ENCODE assay signal across 4 fruit fly cellular contexts in the genomic region with DNA sequence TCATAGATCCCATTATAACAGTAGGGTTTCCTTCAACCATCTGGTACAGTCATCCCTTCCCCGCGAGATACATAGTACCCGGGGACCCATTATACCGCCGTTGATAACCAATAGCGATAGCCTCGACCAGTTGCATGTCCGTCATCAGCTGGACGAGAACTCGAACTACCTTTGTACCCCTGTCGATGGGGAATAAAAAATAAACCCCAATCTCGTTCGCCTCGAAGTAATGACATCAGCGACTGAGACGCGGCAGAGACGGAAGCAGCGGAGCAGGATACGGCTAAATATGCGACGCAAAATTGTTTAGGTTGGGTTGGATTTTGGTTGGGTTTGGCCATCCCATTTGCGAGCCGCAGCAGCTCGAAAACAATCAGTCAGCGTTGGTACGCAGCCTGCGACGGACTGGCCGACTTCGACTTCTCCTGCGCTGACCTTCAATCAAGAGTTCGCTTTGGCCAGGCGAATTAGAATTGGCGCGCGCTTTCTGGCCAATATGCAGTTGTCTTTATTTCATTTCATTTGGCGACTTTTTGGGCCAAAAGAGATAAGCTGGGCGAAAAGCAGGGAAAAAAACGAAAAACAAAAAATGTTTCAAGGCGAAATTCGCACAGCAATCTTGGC.
A peak's percentile ranks its signal among the peaks of the same experiment; 100 is the strongest.
TF ChIP-seq lines count a peak whose summit lies in the region.

No protein-coding gene starts in this region.

- TF ChIP-seq CTCF in whole organism, embryonic (GFP tag; optimal IDR thresholded peaks at IDR 0.05; lab: Kevin White, UChicago), result no peak

TF ChIP-seq in whole organism, embryonic, 481 proteins besides CTCF, POLR2A, EP300 and RAD21:
- peak; percentile 37 for TF ChIP-seq nom (GFP tag; optimal IDR thresholded peaks at IDR 0.05; lab: Kevin White, UChicago)
- peak; percentile 66 for TF ChIP-seq CG13894 (tag; optimal IDR thresholded peaks at IDR 0.05; lab: Kevin White, UChicago)
- peak; percentile 7 for TF ChIP-seq CG9727 (GFP tag; optimal IDR thresholded peaks at IDR 0.05; lab: Kevin White, UChicago)
- TF ChIP-seq bab2 (GFP tag; optimal IDR thresholded peaks at IDR 0.05; lab: Kevin White, UChicago), result peak; percentile 19
- peak; percentile 4 for TF ChIP-seq jumu (GFP tag; optimal IDR thresholded peaks at IDR 0.05; lab: Kevin White, UChicago)
- peak; percentile 18 for TF ChIP-seq CG13624 (GFP tag; optimal IDR thresholded peaks at IDR 0.05; lab: Kevin White, UChicago)
- no peak for TF ChIP-seq CG3281 (GFP tag; optimal IDR thresholded peaks at IDR 0.05; lab: Kevin White, UChicago)
- TF ChIP-seq CG14965 (GFP tag; optimal IDR thresholded peaks at IDR 0.05; lab: Kevin White, UChicago; ENCODE audit: borderline replicate concordance), result no peak
- TF ChIP-seq vfl (GFP tag; optimal IDR thresholded peaks at IDR 0.05; lab: Kevin White, UChicago), result peak; percentile 22
- TF ChIP-seq org-1 (GFP tag; optimal IDR thresholded peaks at IDR 0.05; lab: Kevin White, UChicago), result peak; percentile 29
- TF ChIP-seq Ssrp (tag; optimal IDR thresholded peaks at IDR 0.05; lab: Kevin White, UChicago), result peak; percentile 29
- TF ChIP-seq Bdp1 (GFP tag; optimal IDR thresholded peaks at IDR 0.05; lab: Kevin White, UChicago), result peak; percentile 10
- TF ChIP-seq CG8290 (GFP tag; optimal IDR thresholded peaks at IDR 0.05; lab: Kevin White, UChicago), result no peak
- TF ChIP-seq CG8290 (tag; optimal IDR thresholded peaks at IDR 0.05; lab: Kevin White, UChicago), result peak in 1 of 2 experiments; percentile 35
- TF ChIP-seq unc-4 (GFP tag; IDR thresholded peaks at IDR 0.05; lab: Robert Waterston, UW; ENCODE audit: partially characterized antibody), result no peak

TF ChIP-seq in whole organism, prepupa, 60 proteins besides CTCF, POLR2A, EP300 and RAD21 (continues in another document):
- TF ChIP-seq CG3032 (tag; optimal IDR thresholded peaks at IDR 0.05; lab: Kevin White, UChicago) (no peak), Sox102F (GFP tag; optimal IDR thresholded peaks at IDR 0.05; lab: Kevin White, UChicago) (no peak), Sox15 (GFP tag; optimal IDR thresholded peaks at IDR 0.05; lab: Kevin White, UChicago) (no peak), fkh (GFP tag; optimal IDR thresholded peaks at IDR 0.05; lab: Kevin White, UChicago) (no peak), esn (GFP tag; optimal IDR thresholded peaks at IDR 0.05; lab: Kevin White, UChicago) (peak; percentile 36), CG11902 (GFP tag; optimal IDR thresholded peaks at IDR 0.05; lab: Kevin White, UChicago) (no peak), fd85E (GFP tag; optimal IDR thresholded peaks at IDR 0.05; lab: Kevin White, UChicago) (no peak), lz (GFP tag; optimal IDR thresholded peaks at IDR 0.05; lab: Kevin White, UChicago) (peak; percentile 8), CG4318 (GFP tag; optimal IDR thresholded peaks at IDR 0.05; lab: Kevin White, UChicago) (no peak), Eip78C (GFP tag; lab: Kevin White, UChicago) (peak; percentile 61), Hr39 (GFP tag; optimal IDR thresholded peaks at IDR 0.05; lab: Kevin White, UChicago) (peak; percentile 27), cyc (GFP tag; optimal IDR thresholded peaks at IDR 0.05; lab: Kevin White, UChicago) (peak; percentile 36), CG32006 (GFP tag; optimal IDR thresholded peaks at IDR 0.05; lab: Kevin White, UChicago) (no peak), dsx (GFP tag; optimal IDR thresholded peaks at IDR 0.05; lab: Kevin White, UChicago; ENCODE audit: poor library complexity, severe bottlenecking) (peak; percentile 37), Met (GFP tag; optimal IDR thresholded peaks at IDR 0.05; lab: Kevin White, UChicago) (no peak), CG15336 (GFP tag; IDR thresholded peaks at IDR 0.05; lab: Robert Waterston, UW) (no peak), Blimp-1 (GFP tag; optimal IDR thresholded peaks at IDR 0.05; lab: Kevin White, UChicago) (no peak), CG6792 (GFP tag; optimal IDR thresholded peaks at IDR 0.05; lab: Kevin White, UChicago) (no peak), Gug (GFP tag; IDR thresholded peaks at IDR 0.05; lab: Robert Waterston, UW) (no peak), acj6 (GFP tag; optimal IDR thresholded peaks at IDR 0.05; lab: Kevin White, UChicago) (no peak), Eip93F (GFP tag; optimal IDR thresholded peaks at IDR 0.05; lab: Kevin White, UChicago) (no peak), CG6808 (GFP tag; optimal IDR thresholded peaks at IDR 0.05; lab: Kevin White, UChicago) (no peak), CG8632 (GFP tag; optimal IDR thresholded peaks at IDR 0.05; lab: Kevin White, UChicago) (no peak), CG11762 (GFP tag; optimal IDR thresholded peaks at IDR 0.05; lab: Kevin White, UChicago; ENCODE audit: insufficient read depth) (no peak)

TF ChIP-seq in whole organism, pupa, 21 proteins besides CTCF, POLR2A, EP300 and RAD21:
- TF ChIP-seq rn (GFP tag; IDR thresholded peaks at IDR 0.05; lab: Robert Waterston, UW), result no peak
- TF ChIP-seq Pif1B (GFP tag; optimal IDR thresholded peaks at IDR 0.05; lab: Kevin White, UChicago), result no peak
- no peak for TF ChIP-seq CG17806 (tag; optimal IDR thresholded peaks at IDR 0.05; lab: Kevin White, UChicago)
- no peak for TF ChIP-seq CG4496 (GFP tag; IDR thresholded peaks at IDR 0.05; lab: Robert Waterston, UW)
- TF ChIP-seq CG14655 (GFP tag; optimal IDR thresholded peaks at IDR 0.05; lab: Kevin White, UChicago), result peak; percentile 1
- peak; percentile 28 for TF ChIP-seq CG8159 (tag; optimal IDR thresholded peaks at IDR 0.05; lab: Kevin White, UChicago)
- TF ChIP-seq CG13204 (GFP tag; optimal IDR thresholded peaks at IDR 0.05; lab: Kevin White, UChicago), result no peak
- TF ChIP-seq Snoo (tag; optimal IDR thresholded peaks at IDR 0.05; lab: Kevin White, UChicago), result peak; percentile 32
- TF ChIP-seq EcR (GFP tag; optimal IDR thresholded peaks at IDR 0.05; lab: Kevin White, UChicago), result no peak
- no peak for TF ChIP-seq D1 (tag; optimal IDR thresholded peaks at IDR 0.05; lab: Kevin White, UChicago)
- TF ChIP-seq CG9948 (tag; optimal IDR thresholded peaks at IDR 0.05; lab: Kevin White, UChicago), result no peak
- TF ChIP-seq CG8301 (tag; optimal IDR thresholded peaks at IDR 0.05; lab: Kevin White, UChicago), result no peak
- TF ChIP-seq CG10348 (GFP tag; IDR thresholded peaks at IDR 0.05; lab: Robert Waterston, UW), result no peak
- no peak for TF ChIP-seq fd96Ca (GFP tag; IDR thresholded peaks at IDR 0.05; lab: Robert Waterston, UW)
- no peak for TF ChIP-seq CG12605 (GFP tag; IDR thresholded peaks at IDR 0.05; lab: Robert Waterston, UW)
- no peak for TF ChIP-seq CG15710 (tag; optimal IDR thresholded peaks at IDR 0.05; lab: Kevin White, UChicago)
- TF ChIP-seq Pif1A (GFP tag; optimal IDR thresholded peaks at IDR 0.05; lab: Kevin White, UChicago), result no peak
- no peak for TF ChIP-seq CG34367 (tag; optimal IDR thresholded peaks at IDR 0.05; lab: Kevin White, UChicago)
- no peak for TF ChIP-seq CG32121 (GFP tag; IDR thresholded peaks at IDR 0.05; lab: Robert Waterston, UW)
- no peak for TF ChIP-seq Ets98B (GFP tag; IDR thresholded peaks at IDR 0.05; lab: Robert Waterston, UW)
- TF ChIP-seq gl (tag; optimal IDR thresholded peaks at IDR 0.05; lab: Kevin White, UChicago), result peak; percentile 42

TF ChIP-seq in whole organism, wandering third instar larva, 38 proteins besides CTCF, POLR2A, EP300 and RAD21:
- TF ChIP-seq ey (GFP tag; optimal IDR thresholded peaks at IDR 0.05; lab: Kevin White, UChicago), result peak; percentile 53
- peak in 1 of 2 experiments; percentile 69 for TF ChIP-seq dl (GFP tag; optimal IDR thresholded peaks at IDR 0.05; lab: Kevin White, UChicago; ENCODE audit: insufficient read depth in 1 of 2, partially characterized antibody in 2 of 2)
- TF ChIP-seq fru (GFP tag; optimal IDR thresholded peaks at IDR 0.05; lab: Kevin White, UChicago), result peak; percentile 37
- TF ChIP-seq sage (GFP tag; optimal IDR thresholded peaks at IDR 0.05; lab: Kevin White, UChicago), result no peak
- peak; percentile 3 for TF ChIP-seq dmrt93B (GFP tag; optimal IDR thresholded peaks at IDR 0.05; lab: Kevin White, UChicago)
- peak; percentile 67 for TF ChIP-seq Dif (GFP tag; optimal IDR thresholded peaks at IDR 0.05; lab: Kevin White, UChicago; ENCODE audit: partially characterized antibody)
- TF ChIP-seq OdsH (GFP tag; optimal IDR thresholded peaks at IDR 0.05; lab: Kevin White, UChicago), result no peak
- TF ChIP-seq Vsx2 (GFP tag; optimal IDR thresholded peaks at IDR 0.05; lab: Kevin White, UChicago; ENCODE audit: partially characterized antibody), result no peak
- no peak for TF ChIP-seq Rel (GFP tag; optimal IDR thresholded peaks at IDR 0.05; lab: Kevin White, UChicago)
- TF ChIP-seq Rel (tag; optimal IDR thresholded peaks at IDR 0.05; lab: Kevin White, UChicago), result peak; percentile 80
- no peak for TF ChIP-seq Sp1 (GFP tag; optimal IDR thresholded peaks at IDR 0.05; lab: Kevin White, UChicago)
- peak; percentile 57 for TF ChIP-seq Hnf4 (GFP tag; optimal IDR thresholded peaks at IDR 0.05; lab: Kevin White, UChicago)

Comparison
In these comparisons a context has a peak if more than half of its experiments do, and no peak if none do; other contexts are left out.
1. Of the 7 proteins assayed by ChIP-seq in both whole organism, embryonic and whole organism, prepupa: peak only in whole organism, embryonic: none; only in whole organism, prepupa: Hr39; in both: none; in neither: 6.